Worm (Caenorhabditis elegans) whole organism, young adult: ENCODE measurements around the gene F41E6.17.
"Not testable (repeated sequence)": the region's sequence is repeated elsewhere in the genome, so short reads cannot be mapped to it uniquely, and the experiment has no call there.

Experiments used
- C06A6.2 ChIP-seq: fragments of 200-800 bp; sonication (Bioruptor generic); conservative IDR thresholded peaks from 2 replicates; pipeline ENCODE4 v1.3.6; 2022; ENCODE audit warnings: missing genetic modification characterization, missing compliant biosample characterization
- C17E4.6 ChIP-seq: fragments of 200-800 bp; sonication (Bioruptor generic); IDR thresholded peaks from 2 replicates; pipeline ENCODE4 v1.3.6; 2022; ENCODE audit warnings: missing genetic modification reagents, missing genetic modification characterization, missing compliant biosample characterization
- F49E8.2 ChIP-seq: sonication (generic microtip); optimal IDR thresholded peaks from 3 replicates; lab custom pipeline; 2017; ENCODE audit warnings: missing genetic modification characterization, mild to moderate bottlenecking, missing compliant biosample characterization, antibody characterized with exemption, moderate library complexity; ENCODE audit not compliant: insufficient read depth
- K12H6.12 ChIP-seq: fragments of 200-800 bp; sonication (Bioruptor generic); optimal IDR thresholded peaks from 2 replicates; lab custom pipeline; 2018; ENCODE audit warnings: mild to moderate bottlenecking, missing genetic modification characterization, missing compliant biosample characterization
- T07F8.4 ChIP-seq: sonication (generic microtip); optimal IDR thresholded peaks from 2 replicates; lab custom pipeline; 2016; ENCODE audit warnings: mild to moderate bottlenecking, missing genetic modification characterization, moderate library complexity, missing compliant biosample characterization
- Y53F4B.3 ChIP-seq: fragments of 200-800 bp; sonication (Bioruptor generic); IDR thresholded peaks from 2 replicates; pipeline ENCODE4 v1.3.6; 2022; ENCODE audit warnings: missing genetic modification reagents, missing genetic modification characterization, missing compliant biosample characterization
- Y56A3A.18 ChIP-seq: fragments of 200-800 bp; sonication (Bioruptor generic); IDR thresholded peaks from 2 replicates; pipeline ENCODE4 v1.3.6; 2022; ENCODE audit warnings: missing genetic modification reagents, missing genetic modification characterization, missing compliant biosample characterization
- Y95B8A.8 ChIP-seq: fragments of 200-800 bp; sonication (Bioruptor generic); IDR thresholded peaks from 2 replicates; pipeline ENCODE4 v1.3.6; 2022; ENCODE audit warnings: missing genetic modification reagents, missing genetic modification characterization, missing compliant biosample characterization
- ama-1 ChIP-seq, 3 experiments: fragments of 150-350 bp in 1 of 3; sonication (generic microtip) in 2 of 3; optimal IDR thresholded peaks; 2 replicates each; lab custom pipeline; 2014 to 2018; ENCODE audit warnings: missing biosample characterization in 2 of 3, missing genetic modification characterization in 2 of 3, missing genetic modification reagents in 2 of 3
- attf-3 ChIP-seq: fragments of 200-800 bp; sonication (Bioruptor generic); conservative IDR thresholded peaks from 2 replicates; pipeline ENCODE4 v1.3.6; 2022; ENCODE audit warnings: missing genetic modification reagents, missing genetic modification characterization, missing compliant biosample characterization
- bed-1 ChIP-seq: fragments of 200-800 bp; sonication (Bioruptor generic); IDR thresholded peaks from 2 replicates; pipeline ENCODE4 v1.3.6; 2022; ENCODE audit warnings: missing genetic modification reagents, missing genetic modification characterization, missing compliant biosample characterization
- chd-7 ChIP-seq: sonication (generic microtip); optimal IDR thresholded peaks from 2 replicates; lab custom pipeline; 2016; ENCODE audit warnings: mild to moderate bottlenecking, missing genetic modification characterization, moderate library complexity, missing compliant biosample characterization
- egrh-3 ChIP-seq: fragments of 200-800 bp; sonication (Bioruptor generic); IDR thresholded peaks from 2 replicates; pipeline ENCODE4 v1.3.6; 2022; ENCODE audit warnings: missing genetic modification reagents, missing genetic modification characterization, missing compliant biosample characterization
- ekl-4 ChIP-seq: fragments of 200-800 bp; sonication (Bioruptor generic); IDR thresholded peaks from 2 replicates; pipeline ENCODE4 v1.3.6; 2022; ENCODE audit warnings: missing genetic modification reagents, missing genetic modification characterization, missing compliant biosample characterization
- fkh-3 ChIP-seq: sonication (generic microtip); optimal IDR thresholded peaks from 2 replicates; lab custom pipeline; 2016; ENCODE audit warnings: mild to moderate bottlenecking, missing genetic modification characterization, missing compliant biosample characterization
- hlh-12 ChIP-seq: sonication (generic microtip); optimal IDR thresholded peaks from 2 replicates; lab custom pipeline; 2016; ENCODE audit warnings: missing genetic modification characterization, missing compliant biosample characterization
- hmg-20 ChIP-seq: fragments of 200-800 bp; sonication (Bioruptor generic); IDR thresholded peaks from 2 replicates; pipeline ENCODE4 v1.3.6; 2022; ENCODE audit warnings: missing genetic modification reagents, missing genetic modification characterization, missing compliant biosample characterization
- hrde-1 ChIP-seq: sonication (generic microtip); optimal IDR thresholded peaks from 2 replicates; lab custom pipeline; 2016; ENCODE audit warnings: missing genetic modification characterization, mild to moderate bottlenecking, missing compliant biosample characterization, moderate library complexity, missing genotype, missing genetic modification reagents, borderline replicate concordance
- hsf-1 ChIP-seq: fragments of 200-800 bp; sonication (Bioruptor generic); IDR thresholded peaks from 2 replicates; pipeline ENCODE4 v1.3.6; 2022; ENCODE audit warnings: missing genetic modification reagents, missing genetic modification characterization, missing compliant biosample characterization
- let-526 ChIP-seq: fragments of 200-800 bp; sonication (Bioruptor generic); IDR thresholded peaks from 2 replicates; pipeline ENCODE4 v1.3.6; 2022; ENCODE audit warnings: missing genetic modification reagents, missing genetic modification characterization, missing compliant biosample characterization
- lin-26 ChIP-seq: fragments of 200-800 bp; sonication (Bioruptor generic); IDR thresholded peaks from 2 replicates; pipeline ENCODE4 v1.3.6; 2022; ENCODE audit warnings: missing genetic modification reagents, missing genetic modification characterization, missing compliant biosample characterization
- lin-35 ChIP-seq, 3 experiments: fragments of 150-350 bp in 2 of 3; sonication (generic microtip) in 1 of 3; optimal IDR thresholded peaks; 2 replicates each; lab custom pipeline; 2014 to 2018; ENCODE audit warnings: missing biosample characterization in 3 of 3, missing genetic modification characterization in 3 of 3, missing genetic modification reagents in 3 of 3
- lin-40 ChIP-seq: sonication (generic microtip); optimal IDR thresholded peaks from 2 replicates; lab custom pipeline; 2016; ENCODE audit warnings: missing genetic modification characterization, mild to moderate bottlenecking, missing compliant biosample characterization, missing genotype, missing genetic modification reagents
- lin-54 ChIP-seq: fragments of 200-800 bp; sonication (Bioruptor generic); optimal IDR thresholded peaks from 2 replicates; lab custom pipeline; 2018; ENCODE audit warnings: mild to moderate bottlenecking, missing genetic modification characterization, missing compliant biosample characterization
- lir-1 ChIP-seq: fragments of 200-800 bp; sonication (Bioruptor generic); conservative IDR thresholded peaks from 2 replicates; pipeline ENCODE4 v1.3.6; 2022; ENCODE audit warnings: missing genetic modification reagents, missing genetic modification characterization, missing compliant biosample characterization
- lsy-27 ChIP-seq: sonication (generic microtip); optimal IDR thresholded peaks from 2 replicates; lab custom pipeline; 2017; ENCODE audit warnings: missing genetic modification characterization, mild to moderate bottlenecking, missing compliant biosample characterization, antibody characterized with exemption, missing genotype, borderline replicate concordance; ENCODE audit not compliant: insufficient read depth
- madf-8 ChIP-seq: fragments of 200-800 bp; sonication (Bioruptor generic); conservative IDR thresholded peaks from 2 replicates; pipeline ENCODE4 v1.3.6; 2022; ENCODE audit warnings: missing genetic modification reagents, missing genetic modification characterization, missing compliant biosample characterization
- mcd-1 ChIP-seq: fragments of 200-800 bp; sonication (Bioruptor generic); IDR thresholded peaks from 2 replicates; pipeline ENCODE4 v1.3.6; 2022; ENCODE audit warnings: missing genetic modification reagents, missing genetic modification characterization, missing compliant biosample characterization
- mel-28 ChIP-seq: sonication (generic microtip); optimal IDR thresholded peaks from 2 replicates; lab custom pipeline; 2016; ENCODE audit warnings: borderline replicate concordance, mild to moderate bottlenecking, missing genetic modification characterization, missing compliant biosample characterization
- mes-4 ChIP-seq: sonication (generic microtip); optimal IDR thresholded peaks from 2 replicates; lab custom pipeline; 2016; ENCODE audit warnings: missing genotype, missing genetic modification characterization, missing compliant biosample characterization
- nfya-1 ChIP-seq: sonication (generic microtip); optimal IDR thresholded peaks from 2 replicates; lab custom pipeline; 2017; ENCODE audit warnings: antibody characterized with exemption, missing compliant biosample characterization, missing genetic modification characterization, borderline replicate concordance; ENCODE audit not compliant: insufficient read depth
- nhr-120 ChIP-seq: fragments of 200-800 bp; sonication (Bioruptor generic); IDR thresholded peaks from 2 replicates; pipeline ENCODE4 v1.3.6; 2022; ENCODE audit warnings: missing genetic modification characterization, missing compliant biosample characterization
- pbrm-1 ChIP-seq: fragments of 200-800 bp; sonication (Bioruptor generic); IDR thresholded peaks from 2 replicates; pipeline ENCODE4 v1.3.6; 2022; ENCODE audit warnings: missing genetic modification reagents, missing genetic modification characterization, missing compliant biosample characterization
- somi-1 ChIP-seq: fragments of 200-800 bp; sonication (Bioruptor generic); optimal IDR thresholded peaks from 2 replicates; lab custom pipeline; 2018; ENCODE audit warnings: mild to moderate bottlenecking, missing genetic modification characterization, missing compliant biosample characterization
- ztf-22 ChIP-seq: fragments of 200-800 bp; sonication (Bioruptor generic); optimal IDR thresholded peaks from 2 replicates; lab custom pipeline; 2018; ENCODE audit warnings: mild to moderate bottlenecking, missing genetic modification characterization, moderate library complexity, missing compliant biosample characterization

Gene F41E6.17

ce11 chrV:8623754-8624153, at the start of gene F41E6.17:
F41E6.17 (plus strand) TSS chrV:8624101.
- TF ChIP-seq ama-1 (optimal IDR thresholded peaks at IDR 0.05; lab: Kevin White, UChicago) (no peak), ama-1 (GFP tag; optimal IDR thresholded peaks at IDR 0.05; lab: Kevin White, UChicago) (no peak), hrde-1 (tag; lab: Kevin White, UChicago) (no peak), lsy-27 (no peak), chd-7 (tag; lab: Kevin White, UChicago) (no peak), mel-28 (tag; lab: Kevin White, UChicago) (no peak), madf-8 (GFP tag; lab: Robert Waterston, UW) (no peak), egrh-3 (GFP tag; lab: Robert Waterston, UW) (no peak), bed-1 (GFP tag; lab: Robert Waterston, UW) (no peak), C17E4.6 (GFP tag; lab: Robert Waterston, UW) (no peak), Y95B8A.8 (GFP tag; lab: Robert Waterston, UW) (no peak), lin-54 (no peak), mes-4 (tag; lab: Kevin White, UChicago) (no peak), hlh-12 (tag; lab: Kevin White, UChicago) (no peak), C06A6.2 (GFP tag; lab: Robert Waterston, UW) (no peak), pbrm-1 (GFP tag; lab: Robert Waterston, UW) (no peak), hsf-1 (GFP tag; lab: Robert Waterston, UW) (no peak), mcd-1 (GFP tag; lab: Robert Waterston, UW) (no peak), T07F8.4 (tag; lab: Kevin White, UChicago) (no peak), ekl-4 (no peak), fkh-3 (tag; lab: Kevin White, UChicago) (no peak)
- TF ChIP-seq, all 124 proteins: peak for 0

- TF ChIP-seq lin-26 (GFP tag; lab: Robert Waterston, UW); lin-40 (tag; lab: Kevin White, UChicago); hsf-1 (GFP tag; lab: Robert Waterston, UW): not testable (repeated sequence)
These were observed 49.1 kb upstream of the F41E6.17 start, which contains the start of gene F25G6.1 for ce11 chrV:8574762-8575161. F25G6.1 (plus strand) TSS chrV:8575062.

- TF ChIP-seq nhr-120 (no peak), Y95B8A.8 (GFP tag; lab: Robert Waterston, UW) (no peak), let-526 (GFP tag; lab: Robert Waterston, UW) (no peak), hmg-20 (GFP tag; lab: Robert Waterston, UW) (no peak), K12H6.12 (tag; lab: Kevin White, UChicago) (no peak), lin-35 (GFP tag; optimal IDR thresholded peaks at IDR 0.05; lab: Kevin White, UChicago) (no peak), nfya-1 (no peak), somi-1 (no peak), F49E8.2 (tag; lab: Kevin White, UChicago) (no peak), Y53F4B.3 (GFP tag; lab: Robert Waterston, UW) (no peak), attf-3 (no peak), lir-1 (GFP tag; lab: Robert Waterston, UW) (no peak), Y56A3A.18 (no peak), ztf-22 (GFP tag; lab: Kevin White, UChicago) (no peak)
- TF ChIP-seq, all 124 proteins: peak for 0
These were observed 42.9 kb upstream of the F41E6.17 start, which contains the start of gene C10B5.1 for ce11 chrV:8580961-8581360. C10B5.1 (plus strand) TSS chrV:8581261.
